Fruit fly (Drosophila melanogaster) whole organism, wandering third instar larva: ENCODE data around the gene CG6753.

Source experiments
- CG32264 ChIP-seq: fragments of 200-800 bp; sonication (Bioruptor generic); optimal IDR thresholded peaks from 2 replicates; lab custom pipeline; 2016; ENCODE audit warnings: missing biosample characterization, missing genetic modification characterization
- CG9705 ChIP-seq: fragments of 200-800 bp; sonication (Bioruptor generic); optimal IDR thresholded peaks from 2 replicates; lab custom pipeline; 2018; ENCODE audit warnings: missing biosample characterization, mild to moderate bottlenecking, missing genetic modification characterization
- Dfd ChIP-seq: fragments of >200 bp; optimal IDR thresholded peaks from 2 replicates; lab custom pipeline; 2017; ENCODE audit warnings: missing biosample characterization, missing genetic modification characterization
- Dif ChIP-seq: fragments of 200-275, 200-300 bp; sonication (Bioruptor generic); optimal IDR thresholded peaks from 2 replicates; lab custom pipeline; 2018; ENCODE audit warnings: missing biosample characterization, missing genetic modification characterization; ENCODE audit not compliant: partially characterized antibody
- GATAd ChIP-seq: sonication (Bioruptor generic); optimal IDR thresholded peaks from 2 replicates; lab custom pipeline; 2016; ENCODE audit warnings: missing biosample characterization, missing genetic modification characterization
- HLH106 ChIP-seq: fragments of 200-800 bp; optimal IDR thresholded peaks from 3 replicates; lab custom pipeline; 2019; ENCODE audit warnings: missing biosample characterization, mild to moderate bottlenecking, missing genetic modification characterization, moderate library complexity
- Hr78 ChIP-seq: fragments of >200 bp; optimal IDR thresholded peaks from 2 replicates; lab custom pipeline; 2017; ENCODE audit warnings: missing biosample characterization, missing genetic modification characterization
- Hr83 ChIP-seq: fragments of 200-300 bp; sonication (Bioruptor generic); optimal IDR thresholded peaks from 2 replicates; lab custom pipeline; 2016; ENCODE audit warnings: missing biosample characterization, mild to moderate bottlenecking, missing genetic modification characterization, moderate library complexity; ENCODE audit not compliant: poor library complexity, severe bottlenecking
- Mio ChIP-seq: sonication (Bioruptor generic); optimal IDR thresholded peaks from 2 replicates; lab custom pipeline; 2016; ENCODE audit warnings: missing biosample characterization, missing genetic modification characterization
- Myc ChIP-seq: fragments of >200 bp; optimal IDR thresholded peaks from 2 replicates; lab custom pipeline; 2017
- N ChIP-seq: fragments of >200 bp; optimal IDR thresholded peaks from 2 replicates; lab custom pipeline; 2018; ENCODE audit warnings: missing biosample characterization, missing external identifiers, missing genetic modification characterization
- Rel ChIP-seq, 2 experiments: fragments of 200-800 bp; sonication (Bioruptor generic) in 1 of 2; optimal IDR thresholded peaks; 2 replicates in 1 of 2; 3 replicates in 1 of 2; lab custom pipeline; 2016 to 2019; ENCODE audit warnings: mild to moderate bottlenecking in 2 of 2, missing biosample characterization in 2 of 2, missing genetic modification characterization in 2 of 2, moderate library complexity in 1 of 2
- Sp1 ChIP-seq: fragments of 200-800 bp; sonication (Bioruptor generic); optimal IDR thresholded peaks from 3 replicates; lab custom pipeline; 2019; ENCODE audit warnings: missing biosample characterization, mild to moderate bottlenecking, missing genetic modification characterization, moderate library complexity
- Vsx2 ChIP-seq: fragments of 200-300, 225-300 bp; sonication (Bioruptor generic); optimal IDR thresholded peaks from 2 replicates; lab custom pipeline; 2018; ENCODE audit warnings: missing biosample characterization, missing genetic modification characterization; ENCODE audit not compliant: partially characterized antibody
- br ChIP-seq: fragments of 200-800 bp; sonication (Bioruptor generic); optimal IDR thresholded peaks from 2 replicates; lab custom pipeline; 2016; ENCODE audit warnings: missing biosample characterization, missing genetic modification characterization
- brk ChIP-seq: fragments of 200-800 bp; sonication (Bioruptor generic); optimal IDR thresholded peaks from 2 replicates; lab custom pipeline; 2016; ENCODE audit warnings: missing biosample characterization, mild to moderate bottlenecking, missing genetic modification characterization
- dl ChIP-seq, 2 experiments: fragments of 175-275, 200-275 bp in 1 of 2; fragments of 200-275 bp in 1 of 2; sonication (Bioruptor generic); optimal IDR thresholded peaks; lab custom pipeline; 2018; ENCODE audit warnings: mild to moderate bottlenecking in 2 of 2, missing biosample characterization in 2 of 2, missing genetic modification characterization in 2 of 2, moderate library complexity in 2 of 2; ENCODE audit not compliant: partially characterized antibody in 2 of 2, insufficient read depth in 1 of 2
- dmrt93B ChIP-seq: fragments of 200-800 bp; sonication (Bioruptor generic); optimal IDR thresholded peaks from 2 replicates; lab custom pipeline; 2018; ENCODE audit warnings: missing biosample characterization, mild to moderate bottlenecking, missing genetic modification characterization
- ey ChIP-seq: fragments of 200-800 bp; sonication (Bioruptor generic); optimal IDR thresholded peaks from 2 replicates; lab custom pipeline; 2016; ENCODE audit warnings: missing biosample characterization, missing genetic modification characterization
- fru ChIP-seq: fragments of 200-800 bp; sonication (Bioruptor generic); optimal IDR thresholded peaks from 3 replicates; lab custom pipeline; 2016; ENCODE audit warnings: missing biosample characterization, mild to moderate bottlenecking, missing genetic modification characterization
- lola ChIP-seq: fragments of >200 bp; optimal IDR thresholded peaks from 2 replicates; lab custom pipeline; 2017; ENCODE audit warnings: missing biosample characterization, missing genetic modification characterization
- pan ChIP-seq: fragments of >200 bp; optimal IDR thresholded peaks from 2 replicates; lab custom pipeline; 2017
- psq ChIP-seq: fragments of 200-800 bp; sonication (Bioruptor generic); optimal IDR thresholded peaks from 3 replicates; lab custom pipeline; 2017; ENCODE audit warnings: missing biosample characterization, mild to moderate bottlenecking, missing genetic modification characterization, moderate library complexity
- sage ChIP-seq: fragments of 200-800 bp; sonication (Bioruptor generic); optimal IDR thresholded peaks from 2 replicates; lab custom pipeline; 2016; ENCODE audit warnings: missing biosample characterization, mild to moderate bottlenecking, missing genetic modification characterization
- sv ChIP-seq: fragments of 200-800 bp; sonication (Bioruptor generic); optimal IDR thresholded peaks from 3 replicates; lab custom pipeline; 2016; ENCODE audit warnings: missing biosample characterization, missing genetic modification characterization
- tai ChIP-seq: sonication (Bioruptor generic); optimal IDR thresholded peaks from 2 replicates; lab custom pipeline; 2016; ENCODE audit warnings: missing biosample characterization, missing genetic modification characterization
- woc ChIP-seq: sonication (Bioruptor generic); optimal IDR thresholded peaks from 2 replicates; lab custom pipeline; 2016; ENCODE audit warnings: missing biosample characterization, mild to moderate bottlenecking, missing genetic modification characterization

CG6753 gene

dm6 chr3R:12649099-12650029 lies 7.1 kb upstream of the CG6753 start:
- TF ChIP-seq CG9705 (GFP tag; lab: Kevin White, UChicago) (no peak), Myc (lab: Kevin White, UChicago) (no peak), psq (no peak), ey (GFP tag; lab: Kevin White, UChicago) (no peak), Hr78 (GFP tag; lab: Kevin White, UChicago) (no peak), Sp1 (GFP tag; lab: Kevin White, UChicago) (no peak)

- no peak for TF ChIP-seq ey (GFP tag; lab: Kevin White, UChicago)
- TF ChIP-seq CG9705 (GFP tag; lab: Kevin White, UChicago), result no peak
- TF ChIP-seq dmrt93B (GFP tag; lab: Kevin White, UChicago), result no peak
- TF ChIP-seq brk, result no peak
- TF ChIP-seq br (GFP tag; lab: Kevin White, UChicago), result peak; percentile 45
- TF ChIP-seq psq, result no peak
- no peak for TF ChIP-seq CG32264
- TF ChIP-seq sage, result no peak
- no peak for TF ChIP-seq dl (GFP tag; optimal IDR thresholded peaks at IDR 0.05; lab: Kevin White, UChicago; ENCODE audit: insufficient read depth in 1 of 2, partially characterized antibody in 2 of 2)
- TF ChIP-seq N, result no peak
- TF ChIP-seq Hr83 (GFP tag; lab: Kevin White, UChicago), result peak; percentile 11
- peak; percentile 22 for TF ChIP-seq fru (GFP tag; lab: Kevin White, UChicago)
- TF ChIP-seq Vsx2 (GFP tag; lab: Kevin White, UChicago), result peak; percentile 64
- no peak for TF ChIP-seq Hr78 (GFP tag; lab: Kevin White, UChicago)
- no peak for TF ChIP-seq Rel (GFP tag; optimal IDR thresholded peaks at IDR 0.05; lab: Kevin White, UChicago)
- peak; percentile 6 for TF ChIP-seq Rel (tag; optimal IDR thresholded peaks at IDR 0.05; lab: Kevin White, UChicago)
These were observed 5.7 kb upstream of the CG6753 start, which contains the start of gene Dtg for dm6 chr3R:12647954-12648353. Gene Dtg, plus strand, starts transcription at chr3R:12648058.

- no peak for TF ChIP-seq sv (GFP tag; lab: Kevin White, UChicago)
These were observed 5.1 kb upstream of the CG6753 start for dm6 chr3R:12647348-12647747.

- no peak for TF ChIP-seq pan (lab: Kevin White, UChicago)
- TF ChIP-seq Dfd (GFP tag; lab: Kevin White, UChicago), result no peak
- TF ChIP-seq Dif, result no peak
- TF ChIP-seq ey (GFP tag; lab: Kevin White, UChicago), result no peak
These were observed 4.6 kb upstream of the CG6753 start for dm6 chr3R:12646926-12647325.

dm6 chr3R:12645771-12646317 lies 3.6 kb upstream of the CG6753 start:
- TF ChIP-seq N, result no peak
- no peak for TF ChIP-seq dmrt93B (GFP tag; lab: Kevin White, UChicago)
- no peak for TF ChIP-seq Vsx2 (GFP tag; lab: Kevin White, UChicago)
- TF ChIP-seq lola (GFP tag; lab: Kevin White, UChicago), result no peak
- no peak for TF ChIP-seq br (GFP tag; lab: Kevin White, UChicago)
- no peak for TF ChIP-seq Mio (GFP tag; lab: Kevin White, UChicago)
- TF ChIP-seq tai, result no peak
- TF ChIP-seq brk, result no peak
- no peak for TF ChIP-seq GATAd
- no peak for TF ChIP-seq ey (GFP tag; lab: Kevin White, UChicago)
- no peak for TF ChIP-seq woc (GFP tag; lab: Kevin White, UChicago)
- no peak for TF ChIP-seq fru (GFP tag; lab: Kevin White, UChicago)

dm6 chr3R:12644621-12645310 lies 2.5 kb upstream of the CG6753 start:
- no peak for TF ChIP-seq brk
- TF ChIP-seq HLH106, result peak; percentile 15
